Worm (Caenorhabditis elegans): ENCODE data around the gene grd-10.
A peak's percentile ranks its signal among the peaks of the same experiment; 100 is the strongest.

grd-10 gene

ce11 chrIV:3399015-3399722, 41.7 kb upstream of the grd-10 start, which contains the start of the genes dyf-3 and pdhb-1:
dyf-3 (minus strand) TSS chrIV:3399231.
pdhb-1 (plus strand) TSS chrIV:3399672.
- peak; percentile 55 for TF ChIP-seq aha-1 (tag)
- no peak for TF ChIP-seq mep-1 (tag; optimal IDR thresholded peaks at IDR 0.05)
- no peak for TF ChIP-seq skn-1 (tag; optimal IDR thresholded peaks at IDR 0.05)
- TF ChIP-seq lin-13 (GFP tag; optimal IDR thresholded peaks at IDR 0.05): peak; percentile 11
- TF ChIP-seq dpl-1 (GFP tag; optimal IDR thresholded peaks at IDR 0.05): peak; percentile 36
- peak in 1 of 2 experiments; percentile 86 for TF ChIP-seq unc-62 (GFP tag; optimal IDR thresholded peaks at IDR 0.05 in 1 of 2)
- TF ChIP-seq unc-62 (tag; optimal IDR thresholded peaks at IDR 0.05): no peak
- TF ChIP-seq pqm-1 (tag; optimal IDR thresholded peaks at IDR 0.05): no peak
- TF ChIP-seq attf-4 (tag; optimal IDR thresholded peaks at IDR 0.05): no peak
- TF ChIP-seq daf-16 (GFP tag; optimal IDR thresholded peaks at IDR 0.05): no peak
- TF ChIP-seq daf-16 (tag; optimal IDR thresholded peaks at IDR 0.05): no peak
- peak; percentile 4 for TF ChIP-seq hlh-11 (tag; optimal IDR thresholded peaks at IDR 0.05)
- peak; percentile 60 for TF ChIP-seq hmg-1.1 (GFP tag; IDR thresholded peaks at IDR 0.05)
- TF ChIP-seq saeg-2 (GFP tag; IDR thresholded peaks at IDR 0.05): no peak
- TF ChIP-seq zfp-2 (tag; optimal IDR thresholded peaks at IDR 0.05): no peak
- no peak for TF ChIP-seq set-16 (GFP tag; IDR thresholded peaks at IDR 0.05)
- TF ChIP-seq lsy-2 (tag; optimal IDR thresholded peaks at IDR 0.05): peak; percentile 0 to 94
- peak; percentile 73 for TF ChIP-seq mes-2 (tag; optimal IDR thresholded peaks at IDR 0.05; ENCODE audit: poor library complexity, severe bottlenecking)
- peak in 1 of 2 experiments; percentile 34 for TF ChIP-seq hif-1 (tag; optimal IDR thresholded peaks at IDR 0.05)
- peak; percentile 8 for TF ChIP-seq hlh-30 (tag; optimal IDR thresholded peaks at IDR 0.05; ENCODE audit: insufficient read depth)

DNA sequence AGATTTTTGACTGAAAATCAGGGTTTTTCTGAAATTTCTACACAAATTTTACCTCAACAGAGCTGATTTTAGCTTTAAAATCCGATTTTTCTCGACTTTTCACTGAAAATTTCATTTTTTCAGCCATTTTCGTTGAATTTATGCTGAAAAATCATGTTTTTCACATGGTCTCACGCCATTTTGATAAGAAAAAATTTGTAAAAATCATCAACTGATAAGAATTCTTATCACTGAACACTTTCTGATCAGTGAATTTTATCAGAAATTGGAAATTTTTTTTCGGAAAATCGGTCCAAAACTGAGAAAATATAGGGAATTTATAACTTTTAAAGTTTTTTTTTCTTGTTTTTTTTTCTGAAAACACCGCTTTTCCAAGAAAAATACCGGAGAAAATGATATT, 39.9 kb upstream of the grd-10 start:
- TF ChIP-seq daf-16 (GFP tag; optimal IDR thresholded peaks at IDR 0.05) (no peak), daf-16 (tag; optimal IDR thresholded peaks at IDR 0.05) (peak; percentile 2), nhr-237 (tag; optimal IDR thresholded peaks at IDR 0.05) (no peak), nhr-28 (tag; optimal IDR thresholded peaks at IDR 0.05) (peak; percentile 20), madf-5 (GFP tag; IDR thresholded peaks at IDR 0.05) (no peak), pqm-1 (tag; optimal IDR thresholded peaks at IDR 0.05) (peak; percentile 49)

DNA sequence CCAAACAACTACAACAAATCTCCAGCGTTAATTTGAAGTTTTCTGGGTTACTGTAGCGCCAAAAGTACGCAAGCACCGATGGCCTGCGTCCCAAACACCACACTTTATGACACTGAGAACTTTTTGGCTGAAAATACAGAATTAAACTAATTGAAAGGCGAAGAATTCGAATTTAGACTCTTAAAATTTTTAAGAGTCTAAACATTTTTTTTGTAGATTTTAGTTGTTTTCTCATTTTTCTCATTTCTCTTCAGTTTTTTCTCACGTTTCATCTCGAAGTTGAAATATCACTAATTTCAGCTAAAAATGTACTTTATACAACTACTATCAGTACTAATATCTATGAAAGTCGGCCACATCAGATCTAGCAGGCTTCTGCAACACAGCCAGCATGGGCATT, 25.5 kb upstream of the grd-10 start, which contains the start of gene lgc-9:
Gene lgc-9 (plus strand): TSS at position 301 of the 400 bp plus-strand sequence.
- TF ChIP-seq nhr-111 (GFP tag; optimal IDR thresholded peaks at IDR 0.05): no peak
- TF ChIP-seq zip-2 (tag; optimal IDR thresholded peaks at IDR 0.05): no peak
- TF ChIP-seq mdt-29 (GFP tag; IDR thresholded peaks at IDR 0.05): no peak
- no peak for TF ChIP-seq lin-15B (tag; optimal IDR thresholded peaks at IDR 0.05)
- TF ChIP-seq daf-8 (GFP tag; IDR thresholded peaks at IDR 0.05): no peak

ce11 chrIV:3418741-3419140, 22.1 kb upstream of the grd-10 start:
- peak; percentile 61 for TF ChIP-seq ceh-28 (tag; optimal IDR thresholded peaks at IDR 0.05)
- no peak for TF ChIP-seq daf-8 (GFP tag; IDR thresholded peaks at IDR 0.05)

DNA sequence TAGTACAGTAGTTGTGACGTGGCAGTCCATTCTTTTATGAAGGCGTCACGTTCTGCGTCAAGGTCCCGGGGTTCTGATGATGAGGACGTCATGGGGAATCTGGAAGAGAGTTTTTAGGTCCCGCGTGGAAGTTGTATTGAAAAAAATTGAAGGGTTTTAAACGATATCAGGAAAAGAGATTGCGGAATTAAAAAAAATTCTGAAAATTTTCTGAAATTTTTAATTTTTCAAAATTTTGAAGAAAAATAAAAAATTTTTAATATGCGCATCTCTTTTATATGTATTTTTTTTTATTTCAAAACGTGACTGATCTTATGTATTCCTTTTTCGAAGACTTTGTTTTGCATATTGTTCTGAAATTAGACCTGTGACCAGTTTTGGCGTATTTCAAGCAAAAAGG, 18.3 kb upstream of the grd-10 start, which contains the start of gene C04C3.6:
Gene C04C3.6 (minus strand): TSS at position 101 of the 400 bp plus-strand sequence.
- no peak for TF ChIP-seq unc-130 (GFP tag; optimal IDR thresholded peaks at IDR 0.05)
- no peak for TF ChIP-seq ceh-44 (GFP tag; IDR thresholded peaks at IDR 0.05)
- no peak for TF ChIP-seq saeg-2 (GFP tag; IDR thresholded peaks at IDR 0.05)
- TF ChIP-seq ztf-11 (tag; optimal IDR thresholded peaks at IDR 0.05): no peak
